Worm (Caenorhabditis elegans): Measurements from ENCODE around the gene mpz-6.
A peak's percentile ranks its signal among the peaks of the same experiment; 100 is the strongest.

mpz-6 gene

ce11 chrII:9426076-9426475, 19.2 kb upstream of the mpz-6 start, which contains the start of gene M176.10:
TSS of gene M176.10 (minus strand) at chrII:9426176.
- TF ChIP-seq fkh-6 (tag; optimal IDR thresholded peaks at IDR 0.05): no peak

- TF ChIP-seq K02D7.2 (tag; optimal IDR thresholded peaks at IDR 0.05) (no peak), ceh-18 (tag; optimal IDR thresholded peaks at IDR 0.05) (no peak), hlh-13 (GFP tag; optimal IDR thresholded peaks at IDR 0.05) (no peak), ceh-22 (tag; optimal IDR thresholded peaks at IDR 0.05) (no peak), ceh-14 (tag; optimal IDR thresholded peaks at IDR 0.05) (no peak), mec-3 (tag; optimal IDR thresholded peaks at IDR 0.05; ENCODE audit: borderline replicate concordance) (no peak), odd-2 (tag; optimal IDR thresholded peaks at IDR 0.05) (no peak), F13H6.1 (tag; optimal IDR thresholded peaks at IDR 0.05) (no peak), dmd-4 (tag; optimal IDR thresholded peaks at IDR 0.05; ENCODE audit: borderline replicate concordance) (no peak), che-1 (tag; optimal IDR thresholded peaks at IDR 0.05) (no peak), pag-3 (tag; optimal IDR thresholded peaks at IDR 0.05; ENCODE audit: borderline replicate concordance) (no peak), unc-55 (GFP tag; optimal IDR thresholded peaks at IDR 0.05) (no peak), pax-1 (tag; optimal IDR thresholded peaks at IDR 0.05) (no peak), ceh-19 (GFP tag; optimal IDR thresholded peaks at IDR 0.05) (no peak), zip-5 (tag; optimal IDR thresholded peaks at IDR 0.05) (no peak)
Observed at ce11 chrII:9421969-9422368, 15.0 kb upstream of the mpz-6 start, which contains the start of gene M176.11. TSS of gene M176.11 (plus strand) at chrII:9422269.

ce11 chrII:9418843-9419532, 12.1 kb upstream of the mpz-6 start:
- no peak for TF ChIP-seq pat-9 (tag; optimal IDR thresholded peaks at IDR 0.05)

- TF ChIP-seq elt-2 (tag; optimal IDR thresholded peaks at IDR 0.05) (peak; percentile 22), fkh-6 (tag; optimal IDR thresholded peaks at IDR 0.05) (no peak)
Observed at ce11 chrII:9418065-9418567, 11.2 kb upstream of the mpz-6 start, which contains the start of the genes M176.4 and M176.16. TSS of gene M176.4 (plus strand) at chrII:9418365. TSS of gene M176.16 (plus strand) at chrII:9418517.

ce11 chrII:9416381-9417276, 9.7 kb upstream of the mpz-6 start, which contains the start of the genes gss-1 and chch-3:
TSS of gene gss-1 (minus strand) at chrII:9416431.
TSS of gene chch-3 (plus strand) at chrII:9417013.
- TF ChIP-seq tbx-2 (tag; optimal IDR thresholded peaks at IDR 0.05) (peak; percentile 3), elt-2 (tag; optimal IDR thresholded peaks at IDR 0.05) (peak; percentile 25), pha-2 (tag; optimal IDR thresholded peaks at IDR 0.05) (no peak), nfya-1 (tag; optimal IDR thresholded peaks at IDR 0.05) (peak; percentile 45), ceh-2 (tag; optimal IDR thresholded peaks at IDR 0.05) (peak; percentile 16), hlh-13 (GFP tag; optimal IDR thresholded peaks at IDR 0.05) (no peak), ceh-14 (tag; optimal IDR thresholded peaks at IDR 0.05) (peak; percentile 33), ceh-31 (tag; optimal IDR thresholded peaks at IDR 0.05) (peak; percentile 12), zip-5 (tag; optimal IDR thresholded peaks at IDR 0.05) (no peak), sox-4 (tag; optimal IDR thresholded peaks at IDR 0.05) (no peak), unc-3 (GFP tag; conservative IDR thresholded peaks at IDR 0.05) (0 out of 2 replicates have a peak, but pooled peaks have one; percentile 14), unc-3 (tag; optimal IDR thresholded peaks at IDR 0.05) (no peak), unc-42 (tag; optimal IDR thresholded peaks at IDR 0.05) (peak; percentile 36)

- TF ChIP-seq ceh-18 (tag; optimal IDR thresholded peaks at IDR 0.05): no peak
- no peak for TF ChIP-seq K09A11.1 (tag; optimal IDR thresholded peaks at IDR 0.05; ENCODE audit: insufficient read depth)
- no peak for TF ChIP-seq pha-2 (tag; optimal IDR thresholded peaks at IDR 0.05)
- TF ChIP-seq sdc-2 (tag; optimal IDR thresholded peaks at IDR 0.05): no peak
- TF ChIP-seq ets-4 (tag; optimal IDR thresholded peaks at IDR 0.05): no peak
- TF ChIP-seq pax-1 (tag; optimal IDR thresholded peaks at IDR 0.05): no peak
- no peak for TF ChIP-seq che-1 (tag; optimal IDR thresholded peaks at IDR 0.05)
- TF ChIP-seq ceh-9 (tag; optimal IDR thresholded peaks at IDR 0.05): no peak
- TF ChIP-seq ceh-48 (tag; optimal IDR thresholded peaks at IDR 0.05): no peak
- TF ChIP-seq ama-1 (optimal IDR thresholded peaks at IDR 0.05): no peak
- TF ChIP-seq pqm-1 (tag; optimal IDR thresholded peaks at IDR 0.05): no peak
- no peak for TF ChIP-seq ztf-16 (tag; optimal IDR thresholded peaks at IDR 0.05)
- no peak for TF ChIP-seq hlh-15 (tag; optimal IDR thresholded peaks at IDR 0.05)
- TF ChIP-seq nhr-232 (tag; optimal IDR thresholded peaks at IDR 0.05): no peak
- no peak for TF ChIP-seq ceh-6 (GFP tag; optimal IDR thresholded peaks at IDR 0.05)
- TF ChIP-seq pros-1 (tag; optimal IDR thresholded peaks at IDR 0.05): no peak
Observed at ce11 chrII:9412086-9412608, 5.2 kb upstream of the mpz-6 start, which contains the start of gene arrd-3. TSS of gene arrd-3 (plus strand) at chrII:9412558.
